Fruit fly (Drosophila melanogaster) S2 (cell line): ENCODE measurements around the gene Gpdh3.

Experiments
- CG8478 ChIP-seq: fragments of >200 bp; optimal IDR thresholded peaks from 2 replicates; lab custom pipeline; 2018
- CTCF ChIP-seq, 2 experiments: fragments of >200 bp; optimal IDR thresholded peaks; 2 replicates each; lab custom pipeline; 2018

Gpdh3 gene

DNA sequence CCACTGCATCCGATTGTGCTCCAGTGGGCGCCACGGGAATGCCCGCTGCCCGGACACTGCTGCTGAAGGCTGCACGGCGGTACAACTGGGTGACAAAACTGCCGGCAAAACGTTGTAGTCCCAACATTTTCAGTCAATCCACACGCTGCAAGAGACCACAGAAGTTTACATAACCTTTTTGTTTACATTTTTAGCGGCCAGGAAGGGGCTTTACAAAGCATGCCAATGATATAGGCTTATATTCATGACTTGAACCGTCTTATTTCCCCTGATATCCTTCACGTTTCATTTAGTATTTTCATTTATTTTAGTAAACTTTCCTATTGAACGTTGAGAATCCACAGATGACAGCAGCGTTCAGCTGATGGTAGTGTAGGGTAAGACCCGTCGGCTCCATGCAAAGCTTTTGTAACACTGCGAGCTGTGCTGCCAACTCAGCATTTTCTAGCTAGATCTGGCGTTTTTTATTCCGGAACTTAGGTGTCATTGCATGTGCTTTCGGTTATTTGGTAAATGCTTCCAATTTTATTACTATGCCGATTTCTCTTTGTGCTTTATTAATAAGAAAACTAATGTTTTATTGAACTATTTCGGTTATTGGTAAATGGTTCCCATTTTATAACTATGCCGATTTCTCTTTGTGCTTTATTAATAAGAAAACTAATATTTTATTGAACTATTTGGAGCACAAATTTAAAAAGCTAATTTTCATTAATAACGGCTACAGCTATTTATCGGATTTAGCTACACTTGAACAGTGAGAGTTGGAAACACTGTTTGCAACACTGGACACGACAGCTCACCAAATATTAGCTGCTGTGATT lies 28.9 kb downstream of the Gpdh3 start, which contains the start of the genes CG13850 and lqfR:
CG13850 (minus strand) TSS at position 379 of the 824 bp plus-strand sequence.
lqfR (plus strand) TSS at position 765 of the 824 bp plus-strand sequence.
- no peak for TF ChIP-seq CG8478 (lab: Kevin White, UChicago)

DNA sequence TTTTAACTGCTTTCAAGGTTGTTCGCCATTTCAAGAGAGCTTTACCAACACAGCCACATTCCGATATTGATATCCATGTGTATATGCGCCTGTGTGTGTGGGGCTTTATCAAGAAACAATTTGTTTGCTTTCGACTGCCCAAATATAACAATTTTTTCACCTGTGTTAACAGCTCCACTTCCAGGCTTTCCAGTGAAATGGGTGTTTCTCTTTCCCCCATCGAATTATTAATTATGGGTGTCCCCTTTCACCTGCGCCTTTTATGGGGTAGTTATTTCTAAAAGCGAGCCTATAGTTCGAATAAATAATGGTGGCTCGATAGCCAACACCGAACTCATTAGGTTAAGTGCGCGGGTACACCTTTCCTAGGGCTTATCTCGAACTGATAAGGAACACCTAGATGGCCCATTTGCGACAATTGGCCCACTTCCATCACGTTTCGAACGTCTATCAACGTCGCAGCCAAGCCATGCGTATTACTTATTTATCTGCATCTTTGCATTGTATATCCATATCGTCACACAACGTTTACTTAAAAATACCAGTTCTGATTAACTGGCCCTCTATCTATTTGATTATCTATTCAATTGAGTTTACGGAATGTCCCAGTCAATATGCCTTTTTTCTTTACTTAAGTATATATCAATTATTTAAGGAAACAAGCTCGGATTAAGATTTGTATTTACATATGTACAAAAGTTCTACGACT lies 30.2 kb downstream of the Gpdh3 start:
- TF ChIP-seq CG8478 (lab: Kevin White, UChicago) (no peak), CTCF (optimal IDR thresholded peaks at IDR 0.05; lab: Kevin White, UChicago) (no peak)

DNA sequence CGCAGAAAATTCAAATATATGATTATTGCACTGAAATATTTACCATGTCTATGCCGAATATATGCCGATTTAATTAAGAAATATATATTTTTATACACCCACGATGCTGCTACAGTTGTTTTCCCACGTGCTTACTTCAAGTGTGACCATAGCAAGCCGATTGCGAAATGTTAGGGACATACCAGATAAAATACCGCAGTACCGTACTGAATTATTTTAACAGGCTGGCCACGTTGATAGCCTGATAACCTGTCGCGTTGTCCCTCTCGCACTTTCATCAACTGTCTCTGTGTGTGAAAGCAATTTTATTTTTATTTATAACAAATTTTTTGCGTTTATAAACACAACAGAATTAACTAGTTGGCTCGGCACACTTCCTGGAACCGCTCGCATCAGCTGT lies 39.1 kb downstream of the Gpdh3 start, which contains the start of the genes Nop56 and mats:
Nop56 (minus strand) TSS at position 158 of the 400 bp plus-strand sequence.
mats (plus strand) TSS at position 251 of the 400 bp plus-strand sequence.
- no peak for TF ChIP-seq CG8478 (lab: Kevin White, UChicago)
- TF ChIP-seq CTCF (optimal IDR thresholded peaks at IDR 0.05; lab: Kevin White, UChicago): peak in 1 of 2 experiments; percentile 24

DNA sequence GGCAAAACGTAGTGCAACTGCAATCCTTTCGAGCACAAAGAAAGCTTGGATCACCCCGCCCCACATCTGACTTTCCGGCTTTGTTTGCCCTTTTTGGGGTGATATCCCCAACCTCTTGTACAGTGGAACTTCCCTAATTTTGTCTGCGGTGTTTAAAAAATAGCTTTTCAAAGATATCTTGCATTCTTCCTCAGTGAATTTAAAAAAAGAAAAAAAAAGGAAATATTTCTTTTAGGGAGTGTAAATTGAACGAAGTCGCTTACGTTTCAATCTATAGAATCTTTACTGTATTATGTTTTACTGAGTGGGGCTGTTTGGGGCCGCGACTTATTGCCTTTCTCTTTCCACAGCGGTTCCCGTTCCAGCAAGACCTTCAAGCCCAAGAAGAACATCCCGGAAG lies 39.8 kb downstream of the Gpdh3 start:
- no peak for TF ChIP-seq CG8478 (lab: Kevin White, UChicago)
- TF ChIP-seq CTCF (optimal IDR thresholded peaks at IDR 0.05; lab: Kevin White, UChicago): no peak

DNA sequence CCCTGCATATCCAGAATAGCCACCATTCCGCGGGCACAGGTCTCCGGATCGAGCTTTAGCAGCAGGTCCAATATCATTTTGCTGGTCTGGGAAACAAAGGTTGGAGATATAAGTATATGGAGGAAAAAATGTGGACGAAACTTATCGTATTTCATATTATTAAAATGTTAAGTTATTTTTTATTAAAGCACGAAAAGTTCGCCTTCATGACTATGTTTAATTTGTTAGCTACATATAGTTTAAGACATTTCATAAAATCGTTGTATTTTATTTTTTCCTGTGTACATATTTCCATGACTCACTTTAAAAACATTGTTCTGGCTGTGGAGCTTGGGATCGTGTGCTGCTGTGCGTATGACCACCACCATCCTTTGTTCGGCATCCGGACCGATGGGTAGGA lies 42.2 kb downstream of the Gpdh3 start:
- TF ChIP-seq CG8478 (lab: Kevin White, UChicago) (no peak), CTCF (optimal IDR thresholded peaks at IDR 0.05; lab: Kevin White, UChicago) (no peak)

DNA sequence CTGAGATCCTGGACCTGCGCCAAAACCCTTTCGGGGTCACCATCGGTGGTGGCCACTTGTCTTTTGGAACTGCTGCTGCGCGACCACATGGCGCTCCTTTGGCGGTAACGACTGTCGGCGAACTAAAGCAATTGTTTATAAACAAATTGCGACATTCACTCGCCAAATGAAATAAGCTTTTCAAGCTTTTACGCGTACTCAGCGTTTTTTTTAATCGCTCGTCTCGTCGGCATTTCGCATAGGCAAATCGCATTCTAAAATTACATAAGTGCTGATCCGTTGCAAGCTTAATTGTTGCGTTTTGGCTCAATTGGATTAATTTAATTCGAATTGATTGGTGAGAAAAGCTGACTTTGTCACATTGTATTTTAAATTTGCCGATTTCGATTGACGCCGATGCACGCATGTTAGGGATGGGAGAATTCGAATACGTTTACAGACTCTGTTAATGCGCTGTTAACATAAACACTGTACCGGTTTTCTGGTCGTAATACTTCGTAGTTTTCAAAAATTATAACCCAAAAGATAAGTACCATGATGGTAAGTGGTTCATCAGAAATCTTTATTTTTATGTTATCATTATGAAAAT lies 42.9 kb downstream of the Gpdh3 start, which contains the start of gene pinta:
pinta (minus strand) TSS at position 328 of the 589 bp plus-strand sequence.
- TF ChIP-seq CTCF (optimal IDR thresholded peaks at IDR 0.05; lab: Kevin White, UChicago) (no peak), CG8478 (lab: Kevin White, UChicago) (no peak)

DNA sequence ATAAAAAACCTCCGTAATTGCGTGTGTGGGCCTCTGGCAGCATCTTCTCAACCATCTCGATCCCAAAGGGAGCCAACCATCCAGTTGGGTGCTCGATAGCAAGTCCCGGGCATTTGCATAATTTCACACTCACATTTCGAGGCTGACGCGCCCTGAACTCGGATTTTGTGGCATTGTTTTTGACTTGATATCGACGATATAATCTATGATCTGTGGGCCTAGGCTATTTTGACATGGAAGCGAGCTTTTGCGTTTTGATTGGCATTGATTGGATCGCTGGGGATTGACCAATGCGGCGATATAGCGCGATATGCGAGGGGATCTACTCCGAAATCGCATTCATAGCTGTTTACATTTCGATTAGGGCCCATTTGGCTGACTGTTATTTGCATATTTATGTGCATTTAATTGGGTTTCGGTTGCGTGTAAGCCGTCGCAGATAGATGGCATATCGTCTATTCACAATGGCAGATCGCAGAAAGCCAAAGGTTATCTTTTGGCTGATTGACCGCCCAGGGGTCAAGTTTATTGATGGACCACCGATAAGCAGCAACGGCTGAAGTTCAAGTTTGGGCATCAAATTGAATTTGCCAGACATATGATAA lies 50.5 kb downstream of the Gpdh3 start:
- TF ChIP-seq CG8478 (lab: Kevin White, UChicago) (no peak), CTCF (optimal IDR thresholded peaks at IDR 0.05; lab: Kevin White, UChicago) (no peak)

DNA sequence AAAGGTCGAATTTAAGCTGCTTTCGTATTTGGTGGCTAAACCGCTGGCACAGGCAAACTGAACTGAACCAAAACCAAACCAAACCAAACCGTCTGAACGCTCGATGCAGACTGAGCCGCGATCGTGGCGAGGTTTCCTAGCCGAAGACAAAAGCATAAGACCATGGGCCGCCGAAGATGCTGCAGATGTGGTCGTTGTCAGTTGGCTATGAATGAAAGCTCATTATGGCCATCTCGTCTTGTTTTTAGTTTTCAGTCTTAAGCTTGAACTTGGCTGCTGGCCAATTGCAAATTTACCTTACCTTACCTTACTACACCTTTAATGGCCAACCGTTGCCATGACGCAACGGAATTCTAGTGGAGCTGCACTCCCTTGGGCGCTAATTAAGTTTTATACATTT lies 54.2 kb downstream of the Gpdh3 start, which contains the start of gene CG13847:
CG13847 (minus strand) TSS at position 101 of the 400 bp plus-strand sequence.
- TF ChIP-seq CG8478 (lab: Kevin White, UChicago) (no peak), CTCF (optimal IDR thresholded peaks at IDR 0.05; lab: Kevin White, UChicago) (no peak)
